Fruit fly (Drosophila melanogaster) whole organism, embryonic: ENCODE measurements around the gene GstO2.

Source experiments
- B-H2 ChIP-seq: fragments of 200-800 bp; sonication (Bioruptor generic); optimal IDR thresholded peaks from 2 replicates; lab custom pipeline; 2018; ENCODE audit warnings: missing biosample characterization, mild to moderate bottlenecking, missing genetic modification characterization
- CG10267 ChIP-seq: fragments of 200-800 bp; sonication (Bioruptor generic); optimal IDR thresholded peaks from 2 replicates; lab custom pipeline; 2018; ENCODE audit warnings: missing biosample characterization, mild to moderate bottlenecking, missing genetic modification characterization, moderate library complexity
- CG11560 ChIP-seq: fragments of 200-800 bp; sonication (Bioruptor generic); IDR thresholded peaks from 3 replicates; pipeline ENCODE4 v1.3.6; 2022; ENCODE audit warnings: missing biosample characterization, missing genetic modification characterization
- CG11695 ChIP-seq: fragments of 200-800 bp; sonication (Bioruptor generic); IDR thresholded peaks from 3 replicates; pipeline ENCODE4 v1.3.6; 2022; ENCODE audit warnings: missing biosample characterization, missing genetic modification characterization
- CG13287 ChIP-seq: fragments of 200-800 bp; sonication (Bioruptor generic); IDR thresholded peaks from 2 replicates; pipeline ENCODE4 v1.3.6; 2022; ENCODE audit warnings: missing biosample characterization, missing genetic modification characterization; ENCODE audit not compliant: partially characterized antibody
- CG13624 ChIP-seq: fragments of 200-800 bp; sonication (Bioruptor generic); optimal IDR thresholded peaks from 2 replicates; lab custom pipeline; 2016; ENCODE audit warnings: missing biosample characterization, missing genetic modification characterization
- CG14050 ChIP-seq: fragments of 200-800 bp; sonication (Bioruptor generic); IDR thresholded peaks from 3 replicates; pipeline ENCODE4 v1.3.6; 2022; ENCODE audit warnings: missing biosample characterization, missing genetic modification characterization
- CG18764 ChIP-seq: fragments of 200-800 bp; sonication (Bioruptor generic); optimal IDR thresholded peaks from 3 replicates; lab custom pipeline; 2016; ENCODE audit warnings: missing biosample characterization, missing genetic modification characterization
- CG2116 ChIP-seq: fragments of 200-800 bp; sonication (Bioruptor generic); optimal IDR thresholded peaks from 3 replicates; lab custom pipeline; 2018; ENCODE audit warnings: missing biosample characterization, mild to moderate bottlenecking, missing genetic modification characterization
- CG30403 ChIP-seq: fragments of 200-800 bp; sonication (Bioruptor generic); optimal IDR thresholded peaks from 3 replicates; lab custom pipeline; 2016; ENCODE audit warnings: missing biosample characterization, missing genetic modification characterization
- CG32772 ChIP-seq: fragments of 200-800 bp; sonication (Bioruptor generic); IDR thresholded peaks from 2 replicates; pipeline ENCODE4 v1.3.6; 2022; ENCODE audit warnings: missing biosample characterization, missing genetic modification characterization
- CG4730 ChIP-seq: fragments of 200-800 bp; sonication (Bioruptor generic); IDR thresholded peaks from 2 replicates; pipeline ENCODE4 v1.3.6; 2022; ENCODE audit warnings: missing biosample characterization, missing genetic modification characterization
- CG5180 ChIP-seq: fragments of 200-800 bp; sonication (Bioruptor generic); optimal IDR thresholded peaks from 3 replicates; lab custom pipeline; 2017; ENCODE audit warnings: missing biosample characterization, missing genetic modification characterization, mild to moderate bottlenecking, moderate library complexity, missing genetic modification reagents
- CG6765 ChIP-seq: fragments of 200-800 bp; sonication (Bioruptor generic); optimal IDR thresholded peaks from 3 replicates; lab custom pipeline; 2017; ENCODE audit warnings: missing biosample characterization, mild to moderate bottlenecking, missing genetic modification characterization
- CG6854 ChIP-seq: fragments of 200-800 bp; sonication (Bioruptor generic); optimal IDR thresholded peaks from 3 replicates; lab custom pipeline; 2017; ENCODE audit warnings: missing biosample characterization, mild to moderate bottlenecking, missing genetic modification characterization
- CG7928 ChIP-seq: fragments of 200-800 bp; sonication (Bioruptor generic); optimal IDR thresholded peaks from 2 replicates; lab custom pipeline; 2017; ENCODE audit warnings: missing biosample characterization, mild to moderate bottlenecking, missing genetic modification characterization
- CG8944 ChIP-seq: fragments of 200-800 bp; sonication (Bioruptor generic); optimal IDR thresholded peaks from 3 replicates; lab custom pipeline; 2016; ENCODE audit warnings: missing biosample characterization, missing genetic modification characterization
- CG9876 ChIP-seq: fragments of 200-800 bp; sonication (Bioruptor generic); optimal IDR thresholded peaks from 2 replicates; lab custom pipeline; 2016; ENCODE audit warnings: missing biosample characterization, missing genetic modification characterization
- CHES-1-like ChIP-seq: fragments of 200-800 bp; sonication (Bioruptor generic); optimal IDR thresholded peaks from 2 replicates; lab custom pipeline; 2016; ENCODE audit warnings: missing biosample characterization, missing genetic modification characterization
- CkIIα-i1 ChIP-seq: fragments of 200-800 bp; sonication (Bioruptor generic); IDR thresholded peaks from 2 replicates; pipeline ENCODE4 v1.3.6; 2022; ENCODE audit warnings: missing biosample characterization, missing genetic modification characterization
- D ChIP-seq, 2 experiments: fragments of 200-800 bp in 1 of 2; fragments of >200 bp in 1 of 2; sonication (Bioruptor generic) in 1 of 2; optimal IDR thresholded peaks; 2 replicates in 1 of 2; 3 replicates in 1 of 2; lab custom pipeline; 2017; ENCODE audit warnings: mild to moderate bottlenecking in 1 of 2, missing biosample characterization in 1 of 2, missing genetic modification characterization in 1 of 2, missing genetic modification reagents in 1 of 2
- Eip74EF ChIP-seq, 2 experiments: fragments of 200-800 bp in 1 of 2; fragments of >200 bp in 1 of 2; sonication (Bioruptor generic) in 1 of 2; optimal IDR thresholded peaks; 2 replicates each; lab custom pipeline; 2017 to 2019; ENCODE audit warnings: missing biosample characterization in 2 of 2, missing genetic modification characterization in 2 of 2, mild to moderate bottlenecking in 1 of 2, moderate library complexity in 1 of 2
- HLHmδ ChIP-seq: fragments of 200-800 bp; sonication (Bioruptor generic); optimal IDR thresholded peaks from 2 replicates; lab custom pipeline; 2018; ENCODE audit warnings: missing biosample characterization, mild to moderate bottlenecking, missing genetic modification characterization, moderate library complexity
- Hand ChIP-seq: fragments of 200-800 bp; sonication (Bioruptor generic); optimal IDR thresholded peaks from 2 replicates; lab custom pipeline; 2017; ENCODE audit warnings: mild to moderate bottlenecking, missing biosample characterization, missing genetic modification reagents, missing genetic modification characterization
- Mrtf ChIP-seq: fragments of 200-800 bp; sonication (Bioruptor generic); IDR thresholded peaks from 3 replicates; pipeline ENCODE4 v1.3.6; 2022; ENCODE audit warnings: missing biosample characterization, missing genetic modification characterization
- Sox102F ChIP-seq: fragments of 200-800 bp; sonication (Bioruptor generic); optimal IDR thresholded peaks from 2 replicates; lab custom pipeline; 2018; ENCODE audit warnings: missing biosample characterization, mild to moderate bottlenecking, missing genetic modification characterization, moderate library complexity
- Spps ChIP-seq: fragments of 200-800 bp; sonication (Bioruptor generic); optimal IDR thresholded peaks from 2 replicates; lab custom pipeline; 2018; ENCODE audit warnings: missing biosample characterization, mild to moderate bottlenecking, missing genetic modification characterization
- Sry-β ChIP-seq: fragments of 200-800 bp; sonication (Bioruptor generic); optimal IDR thresholded peaks from 2 replicates; lab custom pipeline; 2018; ENCODE audit warnings: missing biosample characterization, mild to moderate bottlenecking, missing genetic modification characterization, moderate library complexity
- Trl ChIP-seq, 3 experiments: fragments of >200 bp in 2 of 3; fragments of 200-800 bp in 1 of 3; sonication (Bioruptor generic) in 1 of 3; optimal IDR thresholded peaks; 2 replicates in 1 of 3; 3 replicates in 2 of 3; lab custom pipeline; 2016 to 2017; ENCODE audit warnings: missing biosample characterization in 1 of 3, missing genetic modification characterization in 1 of 3
- ac ChIP-seq: fragments of 200-800 bp; sonication (Bioruptor generic); optimal IDR thresholded peaks from 3 replicates; lab custom pipeline; 2017; ENCODE audit warnings: missing biosample characterization, mild to moderate bottlenecking, missing genetic modification characterization
- bsh ChIP-seq, 2 experiments: fragments of 200-800 bp; sonication (Bioruptor generic); optimal IDR thresholded peaks; 2 replicates each; lab custom pipeline; 2017 to 2018; ENCODE audit warnings: mild to moderate bottlenecking in 2 of 2, missing biosample characterization in 2 of 2, missing genetic modification characterization in 2 of 2, moderate library complexity in 1 of 2
- disco-r ChIP-seq: fragments of 200-800 bp; sonication (Bioruptor generic); optimal IDR thresholded peaks from 2 replicates; lab custom pipeline; 2016; ENCODE audit warnings: missing biosample characterization, missing genetic modification characterization
- dmrt99B ChIP-seq: fragments of 200-800 bp; sonication (Bioruptor generic); optimal IDR thresholded peaks from 2 replicates; lab custom pipeline; 2018; ENCODE audit warnings: missing biosample characterization, mild to moderate bottlenecking, missing genetic modification characterization, moderate library complexity
- emc ChIP-seq: fragments of 200-800 bp; sonication (Bioruptor generic); optimal IDR thresholded peaks from 2 replicates; lab custom pipeline; 2016; ENCODE audit warnings: missing biosample characterization, missing genetic modification characterization
- exex ChIP-seq: fragments of 200-800 bp; sonication (Bioruptor generic); optimal IDR thresholded peaks from 4 replicates; lab custom pipeline; 2018; ENCODE audit warnings: missing biosample characterization, mild to moderate bottlenecking, missing genetic modification characterization, moderate library complexity
- gro ChIP-seq: fragments of 200-800 bp; sonication (Bioruptor generic); optimal IDR thresholded peaks from 2 replicates; lab custom pipeline; 2016; ENCODE audit warnings: missing biosample characterization, missing genetic modification characterization
- gsb-n ChIP-seq: fragments of 200-800 bp; sonication (Bioruptor generic); optimal IDR thresholded peaks from 3 replicates; lab custom pipeline; 2018; ENCODE audit warnings: missing biosample characterization, mild to moderate bottlenecking, missing genetic modification characterization
- hbn ChIP-seq: fragments of 200-800 bp; sonication (Bioruptor generic); IDR thresholded peaks from 2 replicates; pipeline ENCODE4 v1.3.6; 2022; ENCODE audit warnings: missing biosample characterization, missing genetic modification characterization; ENCODE audit not compliant: partially characterized antibody
- lab ChIP-seq: fragments of 200-800 bp; sonication (Bioruptor generic); optimal IDR thresholded peaks from 3 replicates; lab custom pipeline; 2017; ENCODE audit warnings: missing biosample characterization, missing genetic modification characterization, mild to moderate bottlenecking, moderate library complexity, missing genetic modification reagents
- lbe ChIP-seq: fragments of 200-800 bp; sonication (Bioruptor generic); optimal IDR thresholded peaks from 2 replicates; lab custom pipeline; 2016; ENCODE audit warnings: missing biosample characterization, mild to moderate bottlenecking, missing genetic modification characterization
- maf-S ChIP-seq: fragments of 200-800 bp; sonication (Bioruptor generic); optimal IDR thresholded peaks from 2 replicates; lab custom pipeline; 2016; ENCODE audit warnings: missing biosample characterization, missing genetic modification characterization
- nom ChIP-seq: fragments of 200-800 bp; sonication (Bioruptor generic); optimal IDR thresholded peaks from 2 replicates; lab custom pipeline; 2017; ENCODE audit warnings: missing biosample characterization, missing genetic modification characterization, mild to moderate bottlenecking, moderate library complexity, missing genetic modification reagents
- pita ChIP-seq: fragments of 200-800 bp; sonication (Bioruptor generic); optimal IDR thresholded peaks from 2 replicates; lab custom pipeline; 2017; ENCODE audit warnings: missing biosample characterization, mild to moderate bottlenecking, missing genetic modification characterization
- ranshi ChIP-seq: fragments of 200-800 bp; sonication (Bioruptor generic); IDR thresholded peaks from 2 replicates; pipeline ENCODE4 v1.3.6; 2022; ENCODE audit warnings: missing biosample characterization, missing genetic modification characterization
- row ChIP-seq: fragments of 200-800 bp; sonication (Bioruptor generic); IDR thresholded peaks from 3 replicates; pipeline ENCODE4 v1.3.6; 2022; ENCODE audit warnings: missing biosample characterization, missing genetic modification characterization
- sens-2 ChIP-seq: fragments of 200-800 bp; sonication (Bioruptor generic); IDR thresholded peaks from 2 replicates; pipeline ENCODE4 v1.3.6; 2022; ENCODE audit warnings: missing biosample characterization, missing genetic modification characterization
- shn ChIP-seq: fragments of 200-800 bp; sonication (Bioruptor generic); optimal IDR thresholded peaks from 3 replicates; lab custom pipeline; 2016; ENCODE audit warnings: missing biosample characterization, missing genetic modification characterization
- wek ChIP-seq: fragments of 200-800 bp; sonication (Bioruptor generic); optimal IDR thresholded peaks from 3 replicates; lab custom pipeline; 2018; ENCODE audit warnings: missing biosample characterization, mild to moderate bottlenecking, missing genetic modification characterization, moderate library complexity

The GstO2 gene

dm6 chr3L:8519232-8519631, 4.1 kb downstream of the GstO2 start (continued):
- TF ChIP-seq CG11695 (GFP tag; lab: Robert Waterston, UW) (0 out of 3 replicates have a peak, but pooled peaks have one; percentile 24), CG8944 (GFP tag; lab: Kevin White, UChicago) (no peak), lbe (GFP tag; lab: Kevin White, UChicago) (no peak), CG5180 (no peak), emc (GFP tag; lab: Kevin White, UChicago) (no peak), CG30403 (GFP tag; lab: Kevin White, UChicago) (no peak), HLHmδ (GFP tag; lab: Kevin White, UChicago) (no peak), CG14050 (GFP tag; lab: Robert Waterston, UW) (no peak), CG13287 (GFP tag; lab: Robert Waterston, UW) (no peak), Hand (GFP tag; lab: Kevin White, UChicago) (no peak), CG13624 (GFP tag; lab: Kevin White, UChicago) (no peak), shn (GFP tag; lab: Kevin White, UChicago) (no peak), Sox102F (GFP tag; lab: Kevin White, UChicago) (no peak), exex (peak; percentile 82), CG18764 (GFP tag; lab: Kevin White, UChicago) (no peak)

DNA sequence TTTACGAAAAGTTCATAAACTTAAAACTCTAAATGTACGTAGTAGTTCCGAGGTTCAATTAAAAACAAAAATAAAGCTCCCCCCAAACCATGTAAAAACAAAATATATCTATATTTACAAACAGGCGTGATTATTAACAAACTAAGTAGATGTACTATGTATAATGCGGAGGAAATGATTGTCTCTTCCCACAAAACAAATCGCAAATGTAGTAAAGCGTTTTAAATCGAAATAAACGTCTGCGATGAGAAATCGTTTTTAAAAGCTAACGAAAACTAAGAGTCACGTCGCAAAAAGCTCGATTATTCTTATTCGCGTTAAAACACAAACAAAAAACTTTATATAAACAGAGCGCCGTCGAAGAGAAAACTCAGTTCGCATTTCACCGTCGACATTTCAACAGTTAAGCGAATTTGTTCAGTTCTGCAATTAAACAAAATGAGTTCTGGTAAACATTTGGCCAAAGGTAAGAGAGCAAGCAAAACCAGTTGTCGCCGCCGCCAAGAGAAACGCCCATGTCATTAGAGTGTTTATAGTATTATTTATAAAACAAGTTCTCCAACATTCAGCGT, 4.7 kb downstream of the GstO2 start, which contains the start of gene GstO3:
Gene GstO3, plus strand, starts transcription at position 370 of the 572 bp plus-strand sequence.
- TF ChIP-seq Sry-β (GFP tag; lab: Kevin White, UChicago) (no peak), CG2116 (GFP tag; lab: Kevin White, UChicago) (no peak), CG4730 (GFP tag; lab: Robert Waterston, UW) (no peak), maf-S (no peak), wek (no peak), B-H2 (GFP tag; lab: Kevin White, UChicago) (no peak), CG9876 (no peak), CHES-1-like (GFP tag; lab: Kevin White, UChicago) (no peak), row (GFP tag; lab: Robert Waterston, UW) (no peak), ranshi (GFP tag; lab: Robert Waterston, UW) (no peak), ac (no peak), disco-r (GFP tag; lab: Kevin White, UChicago) (no peak), D (optimal IDR thresholded peaks at IDR 0.05; lab: Kevin White, UChicago) (no peak), D (GFP tag; optimal IDR thresholded peaks at IDR 0.05; lab: Kevin White, UChicago) (no peak), CG10267 (tag; lab: Kevin White, UChicago) (no peak), gsb-n (tag; lab: Kevin White, UChicago) (no peak), hbn (no peak), dmrt99B (no peak), CG7928 (GFP tag; lab: Kevin White, UChicago) (no peak), gro (peak; percentile 3), CG11560 (tag; lab: Robert Waterston, UW) (no peak), Trl (optimal IDR thresholded peaks at IDR 0.05; lab: Kevin White, UChicago) (peak in 1 of 2 experiments; percentile 85), Trl (GFP tag; optimal IDR thresholded peaks at IDR 0.05; lab: Kevin White, UChicago) (no peak), bsh (GFP tag; optimal IDR thresholded peaks at IDR 0.05; lab: Kevin White, UChicago) (peak in 1 of 2 experiments; percentile 38), CG5180 (no peak), nom (GFP tag; lab: Kevin White, UChicago) (peak; percentile 81), lab (GFP tag; lab: Kevin White, UChicago) (peak; percentile 34), sens-2 (GFP tag; lab: Robert Waterston, UW) (no peak), Mrtf (GFP tag; lab: Robert Waterston, UW) (no peak), CG6854 (GFP tag; lab: Kevin White, UChicago) (no peak), pita (GFP tag; lab: Kevin White, UChicago) (no peak), Spps (no peak), Eip74EF (GFP tag; optimal IDR thresholded peaks at IDR 0.05; lab: Kevin White, UChicago) (no peak), CkIIα-i1 (no peak), CG6765 (GFP tag; lab: Kevin White, UChicago) (no peak), CG32772 (no peak)
